Worm (Caenorhabditis elegans): ENCODE results near the gene F09B9.4.

The F09B9.4 gene

ce11 chrX:10203501-10203900 lies 43.1 kb downstream of the F09B9.4 start:
- TF ChIP-seq mep-1 (tag; optimal IDR thresholded peaks at IDR 0.05) (no peak), zip-8 (tag; optimal IDR thresholded peaks at IDR 0.05) (peak; percentile 80)

- TF ChIP-seq tbx-8 (GFP tag; optimal IDR thresholded peaks at IDR 0.05) = no peak
- TF ChIP-seq snpc-4 (tag; optimal IDR thresholded peaks at IDR 0.05) = no peak
- no peak for TF ChIP-seq sem-2 (GFP tag; optimal IDR thresholded peaks at IDR 0.05)
- TF ChIP-seq nhr-28 (tag; optimal IDR thresholded peaks at IDR 0.05) = no peak
- TF ChIP-seq ces-1 (GFP tag; optimal IDR thresholded peaks at IDR 0.05) = no peak
- TF ChIP-seq ham-2 (GFP tag; optimal IDR thresholded peaks at IDR 0.05) = peak; percentile 40
- TF ChIP-seq ceh-43 (GFP tag; optimal IDR thresholded peaks at IDR 0.05) = no peak
- TF ChIP-seq zip-8 (tag; optimal IDR thresholded peaks at IDR 0.05) = peak; percentile 94
- no peak for TF ChIP-seq mab-5 (tag; optimal IDR thresholded peaks at IDR 0.05)
- TF ChIP-seq unc-39 (tag; optimal IDR thresholded peaks at IDR 0.05) = no peak
- TF ChIP-seq elt-1 (tag; optimal IDR thresholded peaks at IDR 0.05; ENCODE audit: borderline replicate concordance, insufficient read depth) = no peak
- TF ChIP-seq hlh-1 (tag; optimal IDR thresholded peaks at IDR 0.05) = no peak
- TF ChIP-seq drap-1 (GFP tag; optimal IDR thresholded peaks at IDR 0.05) = no peak
- TF ChIP-seq lin-13 (tag; optimal IDR thresholded peaks at IDR 0.05) = no peak
- no peak for TF ChIP-seq unc-120 (tag; optimal IDR thresholded peaks at IDR 0.05; ENCODE audit: poor library complexity, severe bottlenecking)
- no peak for TF ChIP-seq M03D4.4 (tag; optimal IDR thresholded peaks at IDR 0.05)
- TF ChIP-seq ceh-39 (tag; optimal IDR thresholded peaks at IDR 0.05) = peak; percentile 58
- peak; percentile 72 for TF ChIP-seq lsy-2 (tag; optimal IDR thresholded peaks at IDR 0.05)
- TF ChIP-seq unc-62 (GFP tag; optimal IDR thresholded peaks at IDR 0.05) = peak; percentile 85
- peak; percentile 21 for TF ChIP-seq mls-2 (tag; optimal IDR thresholded peaks at IDR 0.05)
- no peak for TF ChIP-seq nhr-237 (tag; optimal IDR thresholded peaks at IDR 0.05)
- TF ChIP-seq mep-1 (tag; optimal IDR thresholded peaks at IDR 0.05) = peak; percentile 0
- TF ChIP-seq blmp-1 (tag; optimal IDR thresholded peaks at IDR 0.05) = peak; percentile 53
- no peak for TF ChIP-seq flh-1 (GFP tag; optimal IDR thresholded peaks at IDR 0.05)
- TF ChIP-seq nhr-2 (tag; optimal IDR thresholded peaks at IDR 0.05) = peak; percentile 70
- TF ChIP-seq bed-3 (GFP tag; optimal IDR thresholded peaks at IDR 0.05) = no peak
- TF ChIP-seq cnd-1 (tag; optimal IDR thresholded peaks at IDR 0.05) = peak; percentile 57
- TF ChIP-seq nhr-76 (tag; optimal IDR thresholded peaks at IDR 0.05) = no peak
- TF ChIP-seq pha-4 (tag; optimal IDR thresholded peaks at IDR 0.05) = no peak
- no peak for TF ChIP-seq ceh-83 (GFP tag; optimal IDR thresholded peaks at IDR 0.05)
- TF ChIP-seq sptf-1 (tag; optimal IDR thresholded peaks at IDR 0.05) = peak; percentile 21
- TF ChIP-seq ztf-11 (tag; optimal IDR thresholded peaks at IDR 0.05) = peak; percentile 24
- TF ChIP-seq lin-32 (GFP tag; optimal IDR thresholded peaks at IDR 0.05) = no peak
- no peak for TF ChIP-seq nhr-12 (tag; optimal IDR thresholded peaks at IDR 0.05)
- no peak for TF ChIP-seq elt-3 (tag; optimal IDR thresholded peaks at IDR 0.05)
Measured at ce11 chrX:10204313-10205063, 44.1 kb downstream of the F09B9.4 start.

- TF ChIP-seq sem-2 (GFP tag; optimal IDR thresholded peaks at IDR 0.05) (no peak), elt-1 (tag; optimal IDR thresholded peaks at IDR 0.05; ENCODE audit: borderline replicate concordance, insufficient read depth) (peak; percentile 11)
Measured at ce11 chrX:10205321-10205720, 44.9 kb downstream of the F09B9.4 start, which contains the start of gene sex-1. TSS of gene sex-1 (minus strand) at chrX:10205421.

ce11 chrX:10206008-10206407 lies 45.6 kb downstream of the F09B9.4 start:
- peak; percentile 96 for TF ChIP-seq zip-8 (tag; optimal IDR thresholded peaks at IDR 0.05)
- peak; percentile 71 for TF ChIP-seq nhr-2 (tag; optimal IDR thresholded peaks at IDR 0.05)
- TF ChIP-seq ces-1 (GFP tag; optimal IDR thresholded peaks at IDR 0.05) = no peak
